Worm (Caenorhabditis elegans) whole organism, young adult: ENCODE results near the gene rft-1.

Experiments used
- B0019.2 ChIP-seq: fragments of 200-800 bp; sonication (Bioruptor generic); conservative IDR thresholded peaks from 2 replicates; pipeline ENCODE4 v1.3.6; 2022; ENCODE audit warnings: missing genetic modification reagents, missing genetic modification characterization, missing compliant biosample characterization
- B0261.1 ChIP-seq: sonication (generic microtip); optimal IDR thresholded peaks from 2 replicates; lab custom pipeline; 2016; ENCODE audit warnings: mild to moderate bottlenecking, missing genetic modification characterization, moderate library complexity, missing compliant biosample characterization
- B0336.3 ChIP-seq: fragments of 200-800 bp; sonication (Bioruptor generic); IDR thresholded peaks from 2 replicates; pipeline ENCODE4 v1.3.6; 2022; ENCODE audit warnings: missing genetic modification characterization, missing compliant biosample characterization
- C17E4.6 ChIP-seq: fragments of 200-800 bp; sonication (Bioruptor generic); IDR thresholded peaks from 2 replicates; pipeline ENCODE4 v1.3.6; 2022; ENCODE audit warnings: missing genetic modification reagents, missing genetic modification characterization, missing compliant biosample characterization
- F37B4.10 ChIP-seq: fragments of 200-800 bp; sonication (Bioruptor generic); IDR thresholded peaks from 2 replicates; pipeline ENCODE4 v1.3.6; 2022; ENCODE audit warnings: missing genetic modification characterization, missing compliant biosample characterization
- F49E8.2 ChIP-seq: sonication (generic microtip); optimal IDR thresholded peaks from 3 replicates; lab custom pipeline; 2017; ENCODE audit warnings: missing genetic modification characterization, mild to moderate bottlenecking, missing compliant biosample characterization, antibody characterized with exemption, moderate library complexity; ENCODE audit not compliant: insufficient read depth
- F57A8.1 ChIP-seq: fragments of 200-800 bp; sonication (Bioruptor generic); optimal IDR thresholded peaks from 2 replicates; lab custom pipeline; 2018; ENCODE audit warnings: mild to moderate bottlenecking, missing genetic modification characterization, moderate library complexity, missing compliant biosample characterization
- F57C9.4 ChIP-seq: sonication (generic microtip); optimal IDR thresholded peaks from 2 replicates; lab custom pipeline; 2017; ENCODE audit warnings: mild to moderate bottlenecking, missing genetic modification characterization, missing compliant biosample characterization
- K11D2.4 ChIP-seq: fragments of 200-800 bp; sonication (Bioruptor generic); IDR thresholded peaks from 2 replicates; pipeline ENCODE4 v1.3.6; 2022; ENCODE audit warnings: missing genetic modification reagents, missing genetic modification characterization, missing compliant biosample characterization
- K12H6.12 ChIP-seq: fragments of 200-800 bp; sonication (Bioruptor generic); optimal IDR thresholded peaks from 2 replicates; lab custom pipeline; 2018; ENCODE audit warnings: mild to moderate bottlenecking, missing genetic modification characterization, missing compliant biosample characterization
- T07F8.4 ChIP-seq: sonication (generic microtip); optimal IDR thresholded peaks from 2 replicates; lab custom pipeline; 2016; ENCODE audit warnings: mild to moderate bottlenecking, missing genetic modification characterization, moderate library complexity, missing compliant biosample characterization
- Y53F4B.3 ChIP-seq: fragments of 200-800 bp; sonication (Bioruptor generic); IDR thresholded peaks from 2 replicates; pipeline ENCODE4 v1.3.6; 2022; ENCODE audit warnings: missing genetic modification reagents, missing genetic modification characterization, missing compliant biosample characterization
- Y56A3A.18 ChIP-seq: fragments of 200-800 bp; sonication (Bioruptor generic); IDR thresholded peaks from 2 replicates; pipeline ENCODE4 v1.3.6; 2022; ENCODE audit warnings: missing genetic modification reagents, missing genetic modification characterization, missing compliant biosample characterization
- akir-1 ChIP-seq: fragments of 200-800 bp; sonication (Bioruptor generic); optimal IDR thresholded peaks from 2 replicates; lab custom pipeline; 2018; ENCODE audit warnings: mild to moderate bottlenecking, missing genetic modification characterization, moderate library complexity, missing compliant biosample characterization
- aptf-3 ChIP-seq: fragments of 200-800 bp; sonication (Bioruptor generic); IDR thresholded peaks from 2 replicates; pipeline ENCODE4 v1.3.6; 2022; ENCODE audit warnings: missing genetic modification characterization, missing compliant biosample characterization
- athp-1 ChIP-seq: sonication (generic microtip); optimal IDR thresholded peaks from 2 replicates; lab custom pipeline; 2017; ENCODE audit warnings: mild to moderate bottlenecking, missing genetic modification characterization, missing compliant biosample characterization
- attf-5 ChIP-seq: fragments of 200-800 bp; sonication (Bioruptor generic); optimal IDR thresholded peaks from 2 replicates; lab custom pipeline; 2018; ENCODE audit warnings: mild to moderate bottlenecking, missing genetic modification characterization, missing compliant biosample characterization
- ccch-3 ChIP-seq: fragments of 200-800 bp; sonication (Bioruptor generic); optimal IDR thresholded peaks from 2 replicates; lab custom pipeline; 2018; ENCODE audit warnings: mild to moderate bottlenecking, missing genetic modification characterization, missing compliant biosample characterization
- chd-7 ChIP-seq: sonication (generic microtip); optimal IDR thresholded peaks from 2 replicates; lab custom pipeline; 2016; ENCODE audit warnings: mild to moderate bottlenecking, missing genetic modification characterization, moderate library complexity, missing compliant biosample characterization
- dpl-1 ChIP-seq: fragments of 150-350 bp; optimal IDR thresholded peaks from 2 replicates; lab custom pipeline; 2014; ENCODE audit warnings: missing biosample characterization, missing genetic modification reagents, missing genetic modification characterization
- hlh-12 ChIP-seq: sonication (generic microtip); optimal IDR thresholded peaks from 2 replicates; lab custom pipeline; 2016; ENCODE audit warnings: missing genetic modification characterization, missing compliant biosample characterization
- hmg-1.2 ChIP-seq: fragments of 200-800 bp; sonication (Bioruptor generic); IDR thresholded peaks from 2 replicates; pipeline ENCODE4 v1.3.6; 2022; ENCODE audit warnings: missing genetic modification reagents, missing genetic modification characterization, missing compliant biosample characterization
- lir-1 ChIP-seq: fragments of 200-800 bp; sonication (Bioruptor generic); conservative IDR thresholded peaks from 2 replicates; pipeline ENCODE4 v1.3.6; 2022; ENCODE audit warnings: missing genetic modification reagents, missing genetic modification characterization, missing compliant biosample characterization
- madf-6 ChIP-seq: fragments of 200-800 bp; sonication (Bioruptor generic); IDR thresholded peaks from 2 replicates; pipeline ENCODE4 v1.3.6; 2022; ENCODE audit warnings: missing genetic modification reagents, missing genetic modification characterization, missing compliant biosample characterization
- madf-8 ChIP-seq: fragments of 200-800 bp; sonication (Bioruptor generic); conservative IDR thresholded peaks from 2 replicates; pipeline ENCODE4 v1.3.6; 2022; ENCODE audit warnings: missing genetic modification reagents, missing genetic modification characterization, missing compliant biosample characterization
- mcd-1 ChIP-seq: fragments of 200-800 bp; sonication (Bioruptor generic); IDR thresholded peaks from 2 replicates; pipeline ENCODE4 v1.3.6; 2022; ENCODE audit warnings: missing genetic modification reagents, missing genetic modification characterization, missing compliant biosample characterization
- mel-28 ChIP-seq: sonication (generic microtip); optimal IDR thresholded peaks from 2 replicates; lab custom pipeline; 2016; ENCODE audit warnings: borderline replicate concordance, mild to moderate bottlenecking, missing genetic modification characterization, missing compliant biosample characterization
- mes-4 ChIP-seq: sonication (generic microtip); optimal IDR thresholded peaks from 2 replicates; lab custom pipeline; 2016; ENCODE audit warnings: missing genotype, missing genetic modification characterization, missing compliant biosample characterization
- mxl-1 ChIP-seq: sonication (generic microtip); optimal IDR thresholded peaks from 2 replicates; lab custom pipeline; 2016; ENCODE audit warnings: missing genetic modification characterization, missing compliant biosample characterization
- nhr-120 ChIP-seq: fragments of 200-800 bp; sonication (Bioruptor generic); IDR thresholded peaks from 2 replicates; pipeline ENCODE4 v1.3.6; 2022; ENCODE audit warnings: missing genetic modification characterization, missing compliant biosample characterization
- pbrm-1 ChIP-seq: fragments of 200-800 bp; sonication (Bioruptor generic); IDR thresholded peaks from 2 replicates; pipeline ENCODE4 v1.3.6; 2022; ENCODE audit warnings: missing genetic modification reagents, missing genetic modification characterization, missing compliant biosample characterization
- pha-4 ChIP-seq: fragments of 150-350 bp; sonication (generic microtip); optimal IDR thresholded peaks from 2 replicates; lab custom pipeline; 2014; ENCODE audit warnings: missing biosample characterization, missing genetic modification reagents, missing genetic modification characterization
- repo-1 ChIP-seq: sonication (generic microtip); optimal IDR thresholded peaks from 2 replicates; lab custom pipeline; 2017; ENCODE audit warnings: mild to moderate bottlenecking, missing genetic modification characterization, missing compliant biosample characterization
- rpc-1 ChIP-seq, 2 experiments: fragments of 150-350 bp in 1 of 2; sonication (generic microtip) in 1 of 2; optimal IDR thresholded peaks; 2 replicates each; lab custom pipeline; 2014 to 2018; ENCODE audit warnings: missing biosample characterization in 1 of 2, missing genetic modification characterization in 1 of 2, missing genetic modification reagents in 1 of 2, missing genotype in 1 of 2
- snpc-1.1 ChIP-seq: sonication (generic microtip); optimal IDR thresholded peaks from 2 replicates; lab custom pipeline; 2017; ENCODE audit warnings: missing genetic modification characterization, mild to moderate bottlenecking, missing compliant biosample characterization, antibody characterized with exemption, moderate library complexity, missing genotype, missing genetic modification reagents; ENCODE audit not compliant: insufficient read depth
- snpc-1.3 ChIP-seq: sonication (generic microtip); optimal IDR thresholded peaks from 2 replicates; lab custom pipeline; 2017; ENCODE audit warnings: missing genetic modification characterization, mild to moderate bottlenecking, missing compliant biosample characterization, antibody characterized with exemption, moderate library complexity, missing genotype, missing genetic modification reagents; ENCODE audit not compliant: insufficient read depth
- snpc-3.4 ChIP-seq: sonication (generic microtip); optimal IDR thresholded peaks from 2 replicates; lab custom pipeline; 2017; ENCODE audit warnings: missing genetic modification characterization, mild to moderate bottlenecking, missing compliant biosample characterization, antibody characterized with exemption, moderate library complexity, missing genotype, missing genetic modification reagents
- snpc-4 ChIP-seq, 5 experiments: fragments of 150-350 bp in 1 of 5; sonication (generic microtip) in 4 of 5; optimal IDR thresholded peaks; 2 replicates each; lab custom pipeline; 2014 to 2018; ENCODE audit warnings: missing genetic modification characterization in 5 of 5, missing biosample characterization in 3 of 5, antibody characterized with exemption in 2 of 5, mild to moderate bottlenecking in 2 of 5, missing compliant biosample characterization in 2 of 5, missing genotype in 2 of 5, moderate library complexity in 2 of 5, missing genetic modification reagents in 1 of 5
- tbx-9 ChIP-seq: sonication (generic microtip); optimal IDR thresholded peaks from 2 replicates; lab custom pipeline; 2016; ENCODE audit warnings: borderline replicate concordance, missing genetic modification characterization, inconsistent platforms, missing compliant biosample characterization
- tlf-1 ChIP-seq: fragments of 200-800 bp; sonication (Bioruptor generic); optimal IDR thresholded peaks from 2 replicates; lab custom pipeline; 2018; ENCODE audit warnings: mild to moderate bottlenecking, missing genetic modification characterization, missing compliant biosample characterization
- zfh-2 ChIP-seq: fragments of 200-800 bp; sonication (Bioruptor generic); conservative IDR thresholded peaks from 2 replicates; pipeline ENCODE4 v1.3.6; 2022; ENCODE audit warnings: missing genetic modification reagents, missing genetic modification characterization, missing compliant biosample characterization

Gene rft-1

ce11 chrV:4416710-4417109 is 26.3 kb downstream of the rft-1 start, which contains the start of gene Y47D7A.18:
Y47D7A.18 (minus strand) TSS chrV:4416810.
- no peak for TF ChIP-seq T07F8.4 (tag; lab: Kevin White, UChicago)
- no peak for TF ChIP-seq pha-4 (tag; lab: Kevin White, UChicago)
- TF ChIP-seq hlh-12 (tag; lab: Kevin White, UChicago): no peak

- TF ChIP-seq ccch-3: no peak
- no peak for TF ChIP-seq mel-28 (tag; lab: Kevin White, UChicago)
- no peak for TF ChIP-seq F57C9.4 (tag; lab: Kevin White, UChicago)
- no peak for TF ChIP-seq mcd-1 (GFP tag; lab: Robert Waterston, UW)
- TF ChIP-seq mxl-1 (tag; lab: Kevin White, UChicago): no peak
- TF ChIP-seq lir-1: no peak
- TF ChIP-seq aptf-3 (GFP tag; lab: Robert Waterston, UW): no peak
- TF ChIP-seq akir-1: no peak
- no peak for TF ChIP-seq B0261.1 (tag; lab: Kevin White, UChicago)
- no peak for TF ChIP-seq F37B4.10
- TF ChIP-seq nhr-120 (GFP tag; lab: Robert Waterston, UW): no peak
- TF ChIP-seq dpl-1 (GFP tag; lab: Kevin White, UChicago): no peak
These were observed 28.4 kb downstream of the rft-1 start, which contains the start of gene grl-5 for ce11 chrV:4414613-4415071. grl-5 (minus strand) TSS chrV:4414663.

ce11 chrV:4411714-4412113 is 31.3 kb downstream of the rft-1 start, which contains the start of gene Y47D7A.17:
Y47D7A.17 (minus strand) TSS chrV:4411814.
- no peak for TF ChIP-seq tlf-1 (GFP tag; lab: Kevin White, UChicago)
- no peak for TF ChIP-seq K12H6.12 (tag; lab: Kevin White, UChicago)
- TF ChIP-seq C17E4.6 (GFP tag; lab: Robert Waterston, UW): no peak
- no peak for TF ChIP-seq rpc-1 (optimal IDR thresholded peaks at IDR 0.05; lab: Kevin White, UChicago)
- no peak for TF ChIP-seq rpc-1 (tag; optimal IDR thresholded peaks at IDR 0.05; lab: Kevin White, UChicago)
- TF ChIP-seq Y56A3A.18: no peak
- TF ChIP-seq tbx-9 (tag; lab: Kevin White, UChicago): no peak
- no peak for TF ChIP-seq B0336.3 (GFP tag; lab: Robert Waterston, UW)
- TF ChIP-seq attf-5 (GFP tag; lab: Kevin White, UChicago): no peak
- TF ChIP-seq K11D2.4: no peak
- no peak for TF ChIP-seq repo-1 (tag; lab: Kevin White, UChicago)
- TF ChIP-seq Y53F4B.3 (GFP tag; lab: Robert Waterston, UW): no peak

ce11 chrV:4410643-4411042 is 32.4 kb downstream of the rft-1 start, which contains the start of gene Y47D7A.3:
Y47D7A.3 (plus strand) TSS chrV:4410943.
- TF ChIP-seq F49E8.2 (tag; lab: Kevin White, UChicago) (no peak), zfh-2 (no peak), madf-6 (no peak), chd-7 (tag; lab: Kevin White, UChicago) (no peak), mes-4 (no peak), athp-1 (tag; lab: Kevin White, UChicago) (no peak)
- TF ChIP-seq, all 124 proteins: peak for 0

- TF ChIP-seq snpc-4 (GFP tag; optimal IDR thresholded peaks at IDR 0.05; lab: Kevin White, UChicago): no peak
- no peak for TF ChIP-seq snpc-4 (tag; optimal IDR thresholded peaks at IDR 0.05; lab: Kevin White, UChicago)
- TF ChIP-seq B0019.2 (GFP tag; lab: Robert Waterston, UW): no peak
- no peak for TF ChIP-seq snpc-1.3 (tag; lab: Kevin White, UChicago)
- no peak for TF ChIP-seq madf-8 (GFP tag; lab: Robert Waterston, UW)
- no peak for TF ChIP-seq snpc-3.4 (tag; lab: Kevin White, UChicago)
- no peak for TF ChIP-seq mcd-1 (GFP tag; lab: Robert Waterston, UW)
- no peak for TF ChIP-seq F57A8.1 (GFP tag; lab: Kevin White, UChicago)
- no peak for TF ChIP-seq hmg-1.2 (GFP tag; lab: Robert Waterston, UW)
- no peak for TF ChIP-seq snpc-1.1
- TF ChIP-seq mxl-1 (tag; lab: Kevin White, UChicago): no peak
- no peak for TF ChIP-seq Y53F4B.3 (GFP tag; lab: Robert Waterston, UW)
- TF ChIP-seq pbrm-1 (GFP tag; lab: Robert Waterston, UW): no peak
- no peak for TF ChIP-seq akir-1
- TF ChIP-seq rpc-1 (optimal IDR thresholded peaks at IDR 0.05; lab: Kevin White, UChicago): no peak
- TF ChIP-seq rpc-1 (tag; optimal IDR thresholded peaks at IDR 0.05; lab: Kevin White, UChicago): no peak
These were observed 35.5 kb downstream of the rft-1 start, which contains the start of gene nhr-118 for ce11 chrV:4407519-4407918. nhr-118 (plus strand) TSS chrV:4407819.
